Worm (Caenorhabditis elegans) whole organism, early embryonic: ENCODE measurements around the gene F36H5.14.

Experiments used
- B0310.2 ChIP-seq: sonication (generic microtip); optimal IDR thresholded peaks from 2 replicates; lab custom pipeline; 2016; ENCODE audit warnings: mild to moderate bottlenecking, missing genetic modification characterization, missing compliant biosample characterization
- ama-1 ChIP-seq: fragments of 150-350 bp; optimal IDR thresholded peaks from 2 replicates; lab custom pipeline; 2014
- ceh-36 ChIP-seq: sonication (generic microtip); optimal IDR thresholded peaks from 2 replicates; lab custom pipeline; 2016; ENCODE audit warnings: missing genetic modification characterization, inconsistent platforms, missing compliant biosample characterization
- hmg-4 ChIP-seq: fragments of 200-800 bp; sonication (Bioruptor generic); optimal IDR thresholded peaks from 2 replicates; lab custom pipeline; 2018; ENCODE audit warnings: mild to moderate bottlenecking, missing genetic modification characterization, missing compliant biosample characterization
- sea-1 ChIP-seq: fragments of 200-800 bp; sonication (Bioruptor generic); conservative IDR thresholded peaks from 2 replicates; pipeline ENCODE4 v1.3.6; 2022; ENCODE audit warnings: missing genetic modification characterization, missing compliant biosample characterization

ce11 chrII:1742535-1742934 is 32.8 kb upstream of the F36H5.14 start, which contains the start of gene F36H5.12:
- no peak for TF ChIP-seq ceh-36 (tag; lab: Kevin White, UChicago)
- no peak for TF ChIP-seq hmg-4 (GFP tag; lab: Kevin White, UChicago)
- TF ChIP-seq ama-1 (lab: Kevin White, UChicago), result no peak
- TF ChIP-seq sea-1 (GFP tag; lab: Robert Waterston, UW), result no peak
- no peak for TF ChIP-seq B0310.2 (tag; lab: Kevin White, UChicago)
